Worm (Caenorhabditis elegans): ENCODE results near the gene Y110A2AL.5.

ce11 chrII:2878909-2879308 lies 14.6 kb downstream of the Y110A2AL.5 start:
- TF ChIP-seq ceh-9 (tag; optimal IDR thresholded peaks at IDR 0.05) (no peak), skn-1 (tag; optimal IDR thresholded peaks at IDR 0.05) (no peak), mdl-1 (tag; optimal IDR thresholded peaks at IDR 0.05) (no peak)
